Worm (Caenorhabditis elegans) whole organism, L4/young adult: ENCODE measurements around the gene F31F7.1.

Experiments
- dao-5 ChIP-seq: sonication (generic microtip); optimal IDR thresholded peaks from 2 replicates; lab custom pipeline; 2016; ENCODE audit warnings: missing genotype, missing genetic modification characterization, moderate library complexity, missing compliant biosample characterization
- him-1 ChIP-seq: sonication (generic microtip); optimal IDR thresholded peaks from 2 replicates; lab custom pipeline; 2016; ENCODE audit warnings: missing genotype, missing genetic modification reagents, missing genetic modification characterization, missing compliant biosample characterization

DNA sequence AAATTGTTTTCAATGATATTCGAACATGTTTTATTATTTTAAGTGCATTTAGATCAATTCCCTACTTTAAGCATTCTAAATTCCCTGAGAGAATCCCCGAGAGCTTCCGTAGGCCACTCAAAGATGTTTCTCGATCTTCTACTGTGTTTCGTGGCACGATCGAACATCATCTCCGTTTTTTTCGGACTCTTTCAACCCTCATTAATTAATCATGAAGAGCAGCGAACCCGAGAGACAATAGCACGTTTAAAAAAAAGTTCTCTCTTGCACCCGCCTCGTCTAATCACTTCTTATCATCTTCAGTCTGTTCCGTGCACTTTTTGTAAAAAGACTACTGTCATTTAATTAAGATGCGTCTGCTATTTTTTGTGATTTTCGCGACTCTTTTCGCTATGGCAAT, 12.4 kb downstream of the F31F7.1 start, which contains the start of gene K12B6.11:
- TF ChIP-seq him-1 (tag; lab: Kevin White, UChicago) (no peak), dao-5 (tag; lab: Kevin White, UChicago) (no peak)
